Worm (Caenorhabditis elegans) whole organism, late embryonic: ENCODE data around the gene M70.1.

Experiments used
- ceh-9 ChIP-seq: sonication (generic microtip); optimal IDR thresholded peaks from 2 replicates; lab custom pipeline; 2016; ENCODE audit warnings: mild to moderate bottlenecking, missing genetic modification characterization, inconsistent platforms, missing compliant biosample characterization
- ref-2 ChIP-seq: sonication (generic microtip); optimal IDR thresholded peaks from 2 replicates; lab custom pipeline; 2016; ENCODE audit warnings: missing genetic modification characterization, missing compliant biosample characterization
- unc-86 ChIP-seq: sonication (generic microtip); optimal IDR thresholded peaks from 2 replicates; lab custom pipeline; 2016; ENCODE audit warnings: missing genetic modification characterization, missing compliant biosample characterization

ce11 chrIV:2298388-2298787 is 52.7 kb downstream of the M70.1 start:
- TF ChIP-seq ceh-9 (tag; lab: Kevin White, UChicago) (no peak), ref-2 (tag; lab: Kevin White, UChicago) (no peak), unc-86 (no peak)
